Fruit fly (Drosophila melanogaster) whole organism, wandering third instar larva: ENCODE data around the gene Pgls.

Experiments
- CG32264 ChIP-seq: fragments of 200-800 bp; sonication (Bioruptor generic); optimal IDR thresholded peaks from 2 replicates; lab custom pipeline; 2016; ENCODE audit warnings: missing biosample characterization, missing genetic modification characterization
- N ChIP-seq: fragments of >200 bp; optimal IDR thresholded peaks from 2 replicates; lab custom pipeline; 2018; ENCODE audit warnings: missing biosample characterization, missing external identifiers, missing genetic modification characterization
- h ChIP-seq: fragments of 200-800 bp; sonication (Bioruptor generic); optimal IDR thresholded peaks from 3 replicates; lab custom pipeline; 2016; ENCODE audit warnings: missing biosample characterization, mild to moderate bottlenecking, missing genetic modification characterization
- pan ChIP-seq: fragments of >200 bp; optimal IDR thresholded peaks from 2 replicates; lab custom pipeline; 2017
- psq ChIP-seq: fragments of 200-800 bp; sonication (Bioruptor generic); optimal IDR thresholded peaks from 3 replicates; lab custom pipeline; 2017; ENCODE audit warnings: missing biosample characterization, mild to moderate bottlenecking, missing genetic modification characterization, moderate library complexity

DNA sequence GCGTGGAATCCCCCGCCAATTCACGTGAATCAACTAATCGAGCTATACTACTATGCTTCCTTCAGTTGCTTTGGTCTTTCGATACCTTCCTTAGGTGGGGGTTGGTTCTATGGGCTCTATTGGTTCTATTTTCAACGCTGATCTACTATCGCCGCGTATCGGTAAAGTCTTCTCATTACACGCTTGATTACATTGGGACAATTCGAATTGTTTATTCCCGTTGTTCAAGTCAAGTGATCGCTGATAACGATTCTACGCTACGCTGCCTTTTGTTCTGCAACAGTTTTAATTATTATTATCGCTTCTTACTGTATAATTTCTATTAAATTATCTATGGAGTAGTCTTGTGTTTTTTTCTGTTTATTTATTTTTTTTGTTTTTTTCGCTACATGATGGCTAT, 40.4 kb downstream of the Pgls start:
- TF ChIP-seq pan (lab: Kevin White, UChicago) (no peak), psq (no peak), CG32264 (no peak), N (GFP tag; lab: Kevin White, UChicago) (no peak), h (no peak)
